Worm (Caenorhabditis elegans) whole organism, young adult: ENCODE measurements around the gene F36A4.5.

Source experiments
- B0035.1 ChIP-seq: sonication (generic microtip); optimal IDR thresholded peaks from 2 replicates; lab custom pipeline; 2016; ENCODE audit warnings: missing genetic modification characterization, mild to moderate bottlenecking, missing compliant biosample characterization, missing genotype, missing genetic modification reagents
- C06A6.2 ChIP-seq: fragments of 200-800 bp; sonication (Bioruptor generic); conservative IDR thresholded peaks from 2 replicates; pipeline ENCODE4 v1.3.6; 2022; ENCODE audit warnings: missing genetic modification characterization, missing compliant biosample characterization
- F23B12.7 ChIP-seq: sonication (generic microtip); optimal IDR thresholded peaks from 2 replicates; lab custom pipeline; 2017; ENCODE audit warnings: missing genetic modification characterization, mild to moderate bottlenecking, missing compliant biosample characterization, antibody characterized with exemption, moderate library complexity; ENCODE audit not compliant: insufficient read depth
- F33H1.4 ChIP-seq: fragments of 200-800 bp; sonication (Bioruptor generic); IDR thresholded peaks from 2 replicates; pipeline ENCODE4 v1.3.6; 2022; ENCODE audit warnings: missing genetic modification reagents, missing genetic modification characterization, missing compliant biosample characterization
- F49E8.2 ChIP-seq: sonication (generic microtip); optimal IDR thresholded peaks from 3 replicates; lab custom pipeline; 2017; ENCODE audit warnings: missing genetic modification characterization, mild to moderate bottlenecking, missing compliant biosample characterization, antibody characterized with exemption, moderate library complexity; ENCODE audit not compliant: insufficient read depth
- F55B11.4 ChIP-seq: sonication (generic microtip); optimal IDR thresholded peaks from 2 replicates; lab custom pipeline; 2016; ENCODE audit warnings: missing compliant biosample characterization, missing genetic modification characterization, borderline replicate concordance; ENCODE audit not compliant: insufficient read depth
- F57A8.1 ChIP-seq: fragments of 200-800 bp; sonication (Bioruptor generic); optimal IDR thresholded peaks from 2 replicates; lab custom pipeline; 2018; ENCODE audit warnings: mild to moderate bottlenecking, missing genetic modification characterization, moderate library complexity, missing compliant biosample characterization
- Y53F4B.3 ChIP-seq: fragments of 200-800 bp; sonication (Bioruptor generic); IDR thresholded peaks from 2 replicates; pipeline ENCODE4 v1.3.6; 2022; ENCODE audit warnings: missing genetic modification reagents, missing genetic modification characterization, missing compliant biosample characterization
- Y53G8AR.9 ChIP-seq: fragments of 200-800 bp; sonication (Bioruptor generic); conservative IDR thresholded peaks from 2 replicates; pipeline ENCODE4 v1.3.6; 2022; ENCODE audit warnings: missing genetic modification reagents, missing genetic modification characterization, missing compliant biosample characterization
- Y56A3A.18 ChIP-seq: fragments of 200-800 bp; sonication (Bioruptor generic); IDR thresholded peaks from 2 replicates; pipeline ENCODE4 v1.3.6; 2022; ENCODE audit warnings: missing genetic modification reagents, missing genetic modification characterization, missing compliant biosample characterization
- aptf-2 ChIP-seq: fragments of 200-800 bp; sonication (Bioruptor generic); conservative IDR thresholded peaks from 2 replicates; pipeline ENCODE4 v1.3.6; 2022; ENCODE audit warnings: missing genetic modification reagents, missing genetic modification characterization, missing compliant biosample characterization
- atf-7 ChIP-seq: sonication (generic microtip); optimal IDR thresholded peaks from 2 replicates; lab custom pipeline; 2017; ENCODE audit warnings: mild to moderate bottlenecking, missing genetic modification characterization, missing compliant biosample characterization
- athp-1 ChIP-seq: sonication (generic microtip); optimal IDR thresholded peaks from 2 replicates; lab custom pipeline; 2017; ENCODE audit warnings: mild to moderate bottlenecking, missing genetic modification characterization, missing compliant biosample characterization
- bed-1 ChIP-seq: fragments of 200-800 bp; sonication (Bioruptor generic); IDR thresholded peaks from 2 replicates; pipeline ENCODE4 v1.3.6; 2022; ENCODE audit warnings: missing genetic modification reagents, missing genetic modification characterization, missing compliant biosample characterization
- cebp-2 ChIP-seq: fragments of 200-800 bp; sonication (Bioruptor generic); IDR thresholded peaks from 2 replicates; pipeline ENCODE4 v1.3.6; 2022; ENCODE audit warnings: missing genetic modification characterization, missing compliant biosample characterization
- ceh-40 ChIP-seq: fragments of 200-800 bp; sonication (Bioruptor generic); IDR thresholded peaks from 2 replicates; pipeline ENCODE4 v1.3.6; 2022; ENCODE audit warnings: missing genetic modification characterization, missing compliant biosample characterization
- dox-1 ChIP-seq: fragments of 200-800 bp; sonication (Bioruptor generic); IDR thresholded peaks from 2 replicates; pipeline ENCODE4 v1.3.6; 2022; ENCODE audit warnings: missing genetic modification reagents, missing genetic modification characterization, missing compliant biosample characterization
- dpl-1 ChIP-seq: fragments of 150-350 bp; optimal IDR thresholded peaks from 2 replicates; lab custom pipeline; 2014; ENCODE audit warnings: missing biosample characterization, missing genetic modification reagents, missing genetic modification characterization
- efl-1 ChIP-seq: fragments of 150-350 bp; optimal IDR thresholded peaks from 2 replicates; lab custom pipeline; 2014; ENCODE audit warnings: missing biosample characterization, missing genetic modification reagents, missing genetic modification characterization
- egl-44 ChIP-seq: fragments of 200-800 bp; sonication (Bioruptor generic); IDR thresholded peaks from 2 replicates; pipeline ENCODE4 v1.3.6; 2022; ENCODE audit warnings: missing genetic modification reagents, missing genetic modification characterization, missing compliant biosample characterization
- egrh-3 ChIP-seq: fragments of 200-800 bp; sonication (Bioruptor generic); IDR thresholded peaks from 2 replicates; pipeline ENCODE4 v1.3.6; 2022; ENCODE audit warnings: missing genetic modification reagents, missing genetic modification characterization, missing compliant biosample characterization
- ekl-4 ChIP-seq: fragments of 200-800 bp; sonication (Bioruptor generic); IDR thresholded peaks from 2 replicates; pipeline ENCODE4 v1.3.6; 2022; ENCODE audit warnings: missing genetic modification reagents, missing genetic modification characterization, missing compliant biosample characterization
- fkh-3 ChIP-seq: sonication (generic microtip); optimal IDR thresholded peaks from 2 replicates; lab custom pipeline; 2016; ENCODE audit warnings: mild to moderate bottlenecking, missing genetic modification characterization, missing compliant biosample characterization
- gei-17 ChIP-seq: fragments of 200-800 bp; sonication (Bioruptor generic); optimal IDR thresholded peaks from 2 replicates; lab custom pipeline; 2018; ENCODE audit warnings: mild to moderate bottlenecking, missing genetic modification characterization, missing compliant biosample characterization
- hmg-1.2 ChIP-seq: fragments of 200-800 bp; sonication (Bioruptor generic); IDR thresholded peaks from 2 replicates; pipeline ENCODE4 v1.3.6; 2022; ENCODE audit warnings: missing genetic modification reagents, missing genetic modification characterization, missing compliant biosample characterization
- hrde-1 ChIP-seq: sonication (generic microtip); optimal IDR thresholded peaks from 2 replicates; lab custom pipeline; 2016; ENCODE audit warnings: missing genetic modification characterization, mild to moderate bottlenecking, missing compliant biosample characterization, moderate library complexity, missing genotype, missing genetic modification reagents, borderline replicate concordance
- let-526 ChIP-seq: fragments of 200-800 bp; sonication (Bioruptor generic); IDR thresholded peaks from 2 replicates; pipeline ENCODE4 v1.3.6; 2022; ENCODE audit warnings: missing genetic modification reagents, missing genetic modification characterization, missing compliant biosample characterization
- let-607 ChIP-seq, 2 experiments: fragments of 200-800 bp in 1 of 2; sonication (Bioruptor generic) in 1 of 2; sonication (generic microtip) in 1 of 2; optimal IDR thresholded peaks; 2 replicates each; lab custom pipeline; 2016 to 2018; ENCODE audit warnings: mild to moderate bottlenecking in 2 of 2, missing compliant biosample characterization in 2 of 2, missing genetic modification characterization in 2 of 2, moderate library complexity in 2 of 2, missing genotype in 1 of 2
- lin-35 ChIP-seq, 3 experiments: fragments of 150-350 bp in 2 of 3; sonication (generic microtip) in 1 of 3; optimal IDR thresholded peaks; 2 replicates each; lab custom pipeline; 2014 to 2018; ENCODE audit warnings: missing biosample characterization in 3 of 3, missing genetic modification characterization in 3 of 3, missing genetic modification reagents in 3 of 3
- lin-54 ChIP-seq: fragments of 200-800 bp; sonication (Bioruptor generic); optimal IDR thresholded peaks from 2 replicates; lab custom pipeline; 2018; ENCODE audit warnings: mild to moderate bottlenecking, missing genetic modification characterization, missing compliant biosample characterization
- lsl-1 ChIP-seq: fragments of 200-800 bp; sonication (Bioruptor generic); optimal IDR thresholded peaks from 2 replicates; lab custom pipeline; 2018; ENCODE audit warnings: mild to moderate bottlenecking, missing genetic modification characterization, moderate library complexity, missing compliant biosample characterization
- madf-6 ChIP-seq: fragments of 200-800 bp; sonication (Bioruptor generic); IDR thresholded peaks from 2 replicates; pipeline ENCODE4 v1.3.6; 2022; ENCODE audit warnings: missing genetic modification reagents, missing genetic modification characterization, missing compliant biosample characterization
- nhr-27 ChIP-seq: fragments of 200-800 bp; sonication (Bioruptor generic); optimal IDR thresholded peaks from 2 replicates; lab custom pipeline; 2018; ENCODE audit warnings: mild to moderate bottlenecking, missing genetic modification characterization, moderate library complexity, missing compliant biosample characterization
- rcor-1 ChIP-seq: fragments of 200-800 bp; sonication (Bioruptor generic); IDR thresholded peaks from 2 replicates; pipeline ENCODE4 v1.3.6; 2022; ENCODE audit warnings: missing genetic modification reagents, missing genetic modification characterization, missing compliant biosample characterization
- repo-1 ChIP-seq: sonication (generic microtip); optimal IDR thresholded peaks from 2 replicates; lab custom pipeline; 2017; ENCODE audit warnings: mild to moderate bottlenecking, missing genetic modification characterization, missing compliant biosample characterization
- snpc-3.4 ChIP-seq: sonication (generic microtip); optimal IDR thresholded peaks from 2 replicates; lab custom pipeline; 2017; ENCODE audit warnings: missing genetic modification characterization, mild to moderate bottlenecking, missing compliant biosample characterization, antibody characterized with exemption, moderate library complexity, missing genotype, missing genetic modification reagents
- snpc-4 ChIP-seq, 5 experiments: fragments of 150-350 bp in 1 of 5; sonication (generic microtip) in 4 of 5; optimal IDR thresholded peaks; 2 replicates each; lab custom pipeline; 2014 to 2018; ENCODE audit warnings: missing genetic modification characterization in 5 of 5, missing biosample characterization in 3 of 5, antibody characterized with exemption in 2 of 5, mild to moderate bottlenecking in 2 of 5, missing compliant biosample characterization in 2 of 5, missing genotype in 2 of 5, moderate library complexity in 2 of 5, missing genetic modification reagents in 1 of 5
- somi-1 ChIP-seq: fragments of 200-800 bp; sonication (Bioruptor generic); optimal IDR thresholded peaks from 2 replicates; lab custom pipeline; 2018; ENCODE audit warnings: mild to moderate bottlenecking, missing genetic modification characterization, missing compliant biosample characterization
- tbp1 ChIP-seq: fragments of 200-800 bp; sonication (Bioruptor generic); optimal IDR thresholded peaks from 2 replicates; lab custom pipeline; 2018; ENCODE audit warnings: mild to moderate bottlenecking, missing genetic modification characterization, missing compliant biosample characterization
- zim-3 ChIP-seq: sonication (generic microtip); optimal IDR thresholded peaks from 2 replicates; lab custom pipeline; 2017; ENCODE audit warnings: mild to moderate bottlenecking, missing genetic modification characterization, moderate library complexity, missing compliant biosample characterization
- ztf-22 ChIP-seq: fragments of 200-800 bp; sonication (Bioruptor generic); optimal IDR thresholded peaks from 2 replicates; lab custom pipeline; 2018; ENCODE audit warnings: mild to moderate bottlenecking, missing genetic modification characterization, moderate library complexity, missing compliant biosample characterization

Gene F36A4.5

DNA sequence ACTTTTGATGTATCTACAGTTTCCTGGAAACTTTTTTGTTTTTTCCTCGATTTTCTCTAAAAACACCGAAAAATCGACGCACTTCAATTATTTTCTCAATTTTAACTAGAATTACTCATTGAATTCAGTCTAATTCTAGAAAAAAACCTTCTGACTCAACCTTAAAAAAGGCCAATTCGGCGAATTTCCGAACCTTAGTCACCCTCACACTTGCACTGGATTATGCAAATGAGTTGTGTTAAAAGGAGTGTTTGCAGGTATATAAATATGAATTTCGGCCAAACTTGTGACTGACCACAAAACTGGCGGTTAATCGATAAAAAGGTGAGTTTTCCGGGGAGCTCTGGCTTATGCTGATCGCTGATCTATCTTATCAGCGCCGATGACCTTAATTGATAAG, 18.8 kb upstream of the F36A4.5 start, which contains the start of gene ttr-20:
TSS of gene ttr-20 (plus strand) at position 301 of the 400 bp plus-strand sequence.
- no peak for TF ChIP-seq cebp-2 (GFP tag; lab: Robert Waterston, UW)
- no peak for TF ChIP-seq athp-1 (tag; lab: Kevin White, UChicago)
- TF ChIP-seq let-607 (tag; optimal IDR thresholded peaks at IDR 0.05; lab: Kevin White, UChicago), result no peak
- TF ChIP-seq zim-3, result no peak
- no peak for TF ChIP-seq egl-44 (GFP tag; lab: Robert Waterston, UW)
- no peak for TF ChIP-seq bed-1
- TF ChIP-seq, all 124 proteins: peak for 0

DNA sequence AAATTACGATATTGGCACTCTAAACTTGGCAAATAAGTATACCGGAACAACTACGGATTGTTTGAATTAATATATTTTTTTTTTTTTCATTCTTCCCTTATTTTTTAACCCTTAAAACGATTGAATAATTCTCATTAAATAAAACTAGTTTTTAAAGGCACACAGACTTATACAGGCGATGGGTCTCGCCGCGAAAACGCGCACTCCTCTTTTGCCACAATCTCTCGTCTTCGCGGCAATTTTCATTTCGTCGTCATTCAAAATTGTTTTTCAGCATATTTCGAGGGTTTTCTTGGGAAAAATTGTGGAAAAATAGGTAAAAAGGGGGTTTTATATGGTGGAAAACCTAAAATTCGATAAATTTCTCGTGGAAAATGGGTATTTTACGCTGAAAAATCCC, 18.0 kb upstream of the F36A4.5 start:
- TF ChIP-seq madf-6 (peak; percentile 67), F49E8.2 (no peak), Y56A3A.18 (GFP tag; lab: Robert Waterston, UW) (no peak), dpl-1 (peak; percentile 32), lsl-1 (GFP tag; lab: Kevin White, UChicago) (peak; percentile 54), gei-17 (GFP tag; lab: Kevin White, UChicago) (no peak), Y53G8AR.9 (GFP tag; lab: Robert Waterston, UW) (no peak), ekl-4 (GFP tag; lab: Robert Waterston, UW) (no peak), F55B11.4 (tag; lab: Kevin White, UChicago) (no peak), rcor-1 (GFP tag; lab: Robert Waterston, UW) (no peak), hrde-1 (tag; lab: Kevin White, UChicago) (no peak), lin-54 (GFP tag; lab: Kevin White, UChicago) (peak; percentile 38), cebp-2 (GFP tag; lab: Robert Waterston, UW) (no peak), aptf-2 (no peak), egrh-3 (no peak), efl-1 (GFP tag; lab: Kevin White, UChicago) (peak; percentile 71), fkh-3 (no peak), B0035.1 (no peak), F33H1.4 (peak; percentile 90), dox-1 (GFP tag; lab: Robert Waterston, UW) (peak; percentile 76), atf-7 (tag; lab: Kevin White, UChicago) (no peak), Y53F4B.3 (GFP tag; lab: Robert Waterston, UW) (no peak), snpc-3.4 (tag; lab: Kevin White, UChicago) (no peak), somi-1 (GFP tag; lab: Kevin White, UChicago) (no peak), repo-1 (tag; lab: Kevin White, UChicago) (no peak), lin-35 (GFP tag; optimal IDR thresholded peaks at IDR 0.05; lab: Kevin White, UChicago) (peak in 1 of 3 experiments; percentile 60), let-526 (GFP tag; lab: Robert Waterston, UW) (no peak), ceh-40 (GFP tag; lab: Robert Waterston, UW) (no peak), ztf-22 (no peak), tbp1 (GFP tag; lab: Kevin White, UChicago) (no peak), F23B12.7 (tag; lab: Kevin White, UChicago) (peak; percentile 20), F57A8.1 (GFP tag; lab: Kevin White, UChicago) (no peak), C06A6.2 (GFP tag; lab: Robert Waterston, UW) (no peak), nhr-27 (tag; lab: Kevin White, UChicago) (no peak), hmg-1.2 (GFP tag; lab: Robert Waterston, UW) (peak; percentile 92), snpc-4 (GFP tag; optimal IDR thresholded peaks at IDR 0.05; lab: Kevin White, UChicago) (no peak), snpc-4 (tag; optimal IDR thresholded peaks at IDR 0.05; lab: Kevin White, UChicago) (peak in 1 of 4 experiments; percentile 48)
